Worm (Caenorhabditis elegans) whole organism, late embryonic: ENCODE data around the gene cal-7.

Source experiments
- K02D7.2 ChIP-seq: sonication (generic microtip); optimal IDR thresholded peaks from 2 replicates; lab custom pipeline; 2017; ENCODE audit warnings: mild to moderate bottlenecking, missing genetic modification characterization, missing compliant biosample characterization
- ama-1 ChIP-seq: fragments of 150-350 bp; optimal IDR thresholded peaks from 2 replicates; lab custom pipeline; 2014
- ceh-19 ChIP-seq: fragments of 200-800 bp; sonication (Bioruptor generic); optimal IDR thresholded peaks from 2 replicates; lab custom pipeline; 2018; ENCODE audit warnings: mild to moderate bottlenecking, missing genetic modification characterization, missing compliant biosample characterization
- ceh-2 ChIP-seq: sonication (generic microtip); optimal IDR thresholded peaks from 2 replicates; lab custom pipeline; 2016; ENCODE audit warnings: missing genotype, missing genetic modification characterization, missing compliant biosample characterization
- ceh-30 ChIP-seq: fragments of 150-350 bp; optimal IDR thresholded peaks from 2 replicates; lab custom pipeline; 2014; ENCODE audit warnings: missing biosample characterization, missing genetic modification characterization
- nfya-1 ChIP-seq: sonication (generic microtip); optimal IDR thresholded peaks from 2 replicates; lab custom pipeline; 2017; ENCODE audit warnings: missing genetic modification characterization, mild to moderate bottlenecking, missing compliant biosample characterization, antibody characterized with exemption, moderate library complexity
- npax-4 ChIP-seq: sonication (generic microtip); optimal IDR thresholded peaks from 2 replicates; lab custom pipeline; 2016; ENCODE audit warnings: missing genetic modification characterization, missing compliant biosample characterization
- pha-4 ChIP-seq: fragments of 150-350 bp; optimal IDR thresholded peaks from 2 replicates; lab custom pipeline; 2018; ENCODE audit warnings: missing biosample characterization, missing genetic modification reagents, missing genetic modification characterization
- zip-5 ChIP-seq: sonication (generic microtip); optimal IDR thresholded peaks from 2 replicates; lab custom pipeline; 2016; ENCODE audit warnings: missing genetic modification characterization, missing compliant biosample characterization

DNA sequence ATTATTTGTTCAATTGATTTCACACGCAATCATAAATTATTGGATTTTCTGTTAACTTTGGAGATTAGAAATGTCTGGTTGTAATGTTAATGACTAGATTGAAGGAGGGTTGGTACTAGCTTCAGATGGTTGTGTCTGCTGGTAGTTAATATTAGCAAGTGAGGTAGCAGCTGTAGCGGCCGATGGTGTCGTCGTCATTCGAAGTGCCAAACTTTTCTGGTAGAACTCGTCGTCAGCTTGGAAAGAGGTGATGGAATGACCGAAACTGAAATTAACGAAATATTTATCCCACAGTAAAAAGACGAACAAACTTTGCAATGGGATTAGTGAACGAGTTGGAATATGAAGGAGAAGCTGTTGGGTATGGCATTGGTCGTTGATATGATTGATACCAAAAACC is 30.6 kb downstream of the cal-7 start:
- TF ChIP-seq ceh-19 (GFP tag; lab: Kevin White, UChicago), result no peak
- no peak for TF ChIP-seq ama-1 (lab: Kevin White, UChicago)
- no peak for TF ChIP-seq K02D7.2
- TF ChIP-seq ceh-30 (tag; lab: Kevin White, UChicago), result no peak
- no peak for TF ChIP-seq zip-5 (tag; lab: Kevin White, UChicago)
- no peak for TF ChIP-seq npax-4 (tag; lab: Kevin White, UChicago)
- no peak for TF ChIP-seq nfya-1 (tag; lab: Kevin White, UChicago)
- no peak for TF ChIP-seq pha-4 (tag; lab: Kevin White, UChicago)
- no peak for TF ChIP-seq ceh-2 (tag; lab: Kevin White, UChicago)
